Worm (Caenorhabditis elegans): Measurements from ENCODE around the gene mig-22.

- TF ChIP-seq dao-5 (tag; optimal IDR thresholded peaks at IDR 0.05) (no peak), him-1 (tag; optimal IDR thresholded peaks at IDR 0.05) (no peak)
These were observed 51.1 kb downstream of the mig-22 start, which contains the start of gene B0303.14 for ce11 chrIII:8716084-8716483.
